Fruit fly (Drosophila melanogaster) whole organism, embryonic: ENCODE results near the gene ppk23.
A peak's percentile ranks its signal among the peaks of the same experiment; 100 is the strongest.

ENCODE experiments used
- Adf1 ChIP-seq: fragments of 200-800 bp; sonication (Bioruptor generic); IDR thresholded peaks from 2 replicates; pipeline ENCODE4 v1.3.6; 2022; ENCODE audit warnings: missing biosample characterization, missing genetic modification characterization
- Atf3 ChIP-seq: fragments of 200-800 bp; sonication (Bioruptor generic); optimal IDR thresholded peaks from 3 replicates; lab custom pipeline; 2016; ENCODE audit warnings: missing biosample characterization, missing genetic modification characterization
- BtbVII ChIP-seq: fragments of 200-800 bp; sonication (Bioruptor generic); optimal IDR thresholded peaks from 3 replicates; lab custom pipeline; 2017; ENCODE audit warnings: missing biosample characterization, mild to moderate bottlenecking, missing genetic modification characterization
- CG10431 ChIP-seq: fragments of 200-800 bp; sonication (Bioruptor generic); optimal IDR thresholded peaks from 3 replicates; lab custom pipeline; 2018; ENCODE audit warnings: missing biosample characterization, mild to moderate bottlenecking, missing genetic modification characterization
- CG11398 ChIP-seq: fragments of 200-800 bp; sonication (Bioruptor generic); optimal IDR thresholded peaks from 2 replicates; lab custom pipeline; 2016; ENCODE audit warnings: missing biosample characterization, missing genetic modification characterization
- CG11723 ChIP-seq: fragments of 200-800 bp; sonication (Bioruptor generic); optimal IDR thresholded peaks from 2 replicates; lab custom pipeline; 2017; ENCODE audit warnings: missing biosample characterization, mild to moderate bottlenecking, missing genetic modification characterization
- CG12744 ChIP-seq: fragments of 200-800 bp; sonication (Bioruptor generic); optimal IDR thresholded peaks from 2 replicates; lab custom pipeline; 2016; ENCODE audit warnings: missing biosample characterization, missing genetic modification characterization
- CG17912 ChIP-seq: fragments of 200-800 bp; sonication (Bioruptor generic); optimal IDR thresholded peaks from 2 replicates; lab custom pipeline; 2018; ENCODE audit warnings: missing biosample characterization, mild to moderate bottlenecking, missing genetic modification characterization
- CG2678 ChIP-seq: fragments of 200-800 bp; sonication (Bioruptor generic); optimal IDR thresholded peaks from 3 replicates; lab custom pipeline; 2019; ENCODE audit warnings: missing biosample characterization, mild to moderate bottlenecking, missing genetic modification characterization, moderate library complexity
- CG2875 ChIP-seq: fragments of 200-800 bp; sonication (Bioruptor generic); optimal IDR thresholded peaks from 2 replicates; lab custom pipeline; 2017; ENCODE audit warnings: missing biosample characterization, mild to moderate bottlenecking, missing genetic modification characterization, missing genetic modification reagents
- CG30020 ChIP-seq: fragments of 200-800 bp; optimal IDR thresholded peaks from 2 replicates; lab custom pipeline; 2019; ENCODE audit warnings: missing biosample characterization, mild to moderate bottlenecking, missing genetic modification characterization, moderate library complexity
- CG31441 ChIP-seq: fragments of 200-800 bp; sonication (Bioruptor generic); IDR thresholded peaks from 2 replicates; pipeline ENCODE4 v1.3.6; 2022; ENCODE audit warnings: missing biosample characterization, missing genetic modification characterization
- CG32532 ChIP-seq: fragments of 200-800 bp; sonication (Bioruptor generic); IDR thresholded peaks from 2 replicates; pipeline ENCODE4 v1.3.6; 2022; ENCODE audit warnings: missing biosample characterization, missing genetic modification characterization
- CG33557 ChIP-seq: fragments of 200-800 bp; sonication (Bioruptor generic); optimal IDR thresholded peaks from 2 replicates; lab custom pipeline; 2019; ENCODE audit warnings: missing biosample characterization, mild to moderate bottlenecking, missing genetic modification characterization, moderate library complexity
- CG4424 ChIP-seq: fragments of 200-800 bp; sonication (Bioruptor generic); optimal IDR thresholded peaks from 3 replicates; lab custom pipeline; 2016; ENCODE audit warnings: missing biosample characterization, missing genetic modification characterization
- CG5953 ChIP-seq: fragments of 200-800 bp; sonication (Bioruptor generic); IDR thresholded peaks from 2 replicates; pipeline ENCODE4 v1.3.6; 2022; ENCODE audit warnings: missing biosample characterization, missing genetic modification characterization
- CG6854 ChIP-seq: fragments of 200-800 bp; sonication (Bioruptor generic); optimal IDR thresholded peaks from 3 replicates; lab custom pipeline; 2017; ENCODE audit warnings: missing biosample characterization, mild to moderate bottlenecking, missing genetic modification characterization
- CG7271 ChIP-seq: fragments of 200-800 bp; sonication (Bioruptor generic); optimal IDR thresholded peaks from 2 replicates; lab custom pipeline; 2018; ENCODE audit warnings: missing biosample characterization, mild to moderate bottlenecking, missing genetic modification characterization, moderate library complexity
- CG7963 ChIP-seq: fragments of 200-800 bp; sonication (Bioruptor generic); IDR thresholded peaks from 3 replicates; pipeline ENCODE4 v1.3.6; 2022; ENCODE audit warnings: missing biosample characterization, missing genetic modification characterization; ENCODE audit not compliant: partially characterized antibody
- CG8478 ChIP-seq: fragments of >200 bp; optimal IDR thresholded peaks from 2 replicates; lab custom pipeline; 2018
- CG8924 ChIP-seq: fragments of 200-800 bp; optimal IDR thresholded peaks from 3 replicates; lab custom pipeline; 2019; ENCODE audit warnings: missing biosample characterization, mild to moderate bottlenecking, missing genetic modification characterization, moderate library complexity
- CG9727 ChIP-seq: fragments of 200-800 bp; sonication (Bioruptor generic); optimal IDR thresholded peaks from 3 replicates; lab custom pipeline; 2017; ENCODE audit warnings: missing biosample characterization, mild to moderate bottlenecking, missing genetic modification characterization
- D19A ChIP-seq: fragments of 200-800 bp; optimal IDR thresholded peaks from 3 replicates; lab custom pipeline; 2019; ENCODE audit warnings: missing biosample characterization, mild to moderate bottlenecking, missing genetic modification characterization, moderate library complexity
- E2f2 ChIP-seq: fragments of 200-800 bp; sonication (Bioruptor generic); IDR thresholded peaks from 2 replicates; pipeline ENCODE4 v1.3.6; 2022; ENCODE audit warnings: missing biosample characterization, missing genetic modification characterization
- HHEX ChIP-seq: fragments of 200-800 bp; sonication (Bioruptor generic); optimal IDR thresholded peaks from 3 replicates; lab custom pipeline; 2017; ENCODE audit warnings: missing biosample characterization, mild to moderate bottlenecking, missing genetic modification characterization, missing genetic modification reagents
- Hand ChIP-seq: fragments of 200-800 bp; sonication (Bioruptor generic); optimal IDR thresholded peaks from 2 replicates; lab custom pipeline; 2017; ENCODE audit warnings: mild to moderate bottlenecking, missing biosample characterization, missing genetic modification reagents, missing genetic modification characterization
- Hr51 ChIP-seq, 2 experiments: fragments of 200-800 bp; sonication (Bioruptor generic); optimal IDR thresholded peaks; 2 replicates in 1 of 2; 3 replicates in 1 of 2; lab custom pipeline; 2016 to 2018; ENCODE audit warnings: missing biosample characterization in 2 of 2, missing genetic modification characterization in 2 of 2, mild to moderate bottlenecking in 1 of 2, moderate library complexity in 1 of 2
- MESR4 ChIP-seq: fragments of 200-800 bp; sonication (Bioruptor generic); optimal IDR thresholded peaks from 2 replicates; lab custom pipeline; 2018; ENCODE audit warnings: missing biosample characterization, mild to moderate bottlenecking, missing genetic modification characterization, moderate library complexity
- Med ChIP-seq: fragments of 200-800 bp; sonication (Bioruptor generic); peaks from one replicate; lab custom pipeline; 2016; ENCODE audit warnings: missing biosample characterization, missing genetic modification characterization, mild to moderate bottlenecking, inconsistent platforms, moderate library complexity
- Nf-YA ChIP-seq: fragments of 200-800 bp; sonication (Bioruptor generic); IDR thresholded peaks from 2 replicates; pipeline ENCODE4 v1.3.6; 2022; ENCODE audit warnings: missing biosample characterization, missing genetic modification characterization
- Opbp ChIP-seq: fragments of 200-800 bp; sonication (Bioruptor generic); IDR thresholded peaks from 3 replicates; pipeline ENCODE4 v1.3.6; 2022; ENCODE audit warnings: missing biosample characterization, missing genetic modification characterization; ENCODE audit not compliant: partially characterized antibody
- ac ChIP-seq: fragments of 200-800 bp; sonication (Bioruptor generic); optimal IDR thresholded peaks from 3 replicates; lab custom pipeline; 2017; ENCODE audit warnings: missing biosample characterization, mild to moderate bottlenecking, missing genetic modification characterization
- az2 ChIP-seq: fragments of 200-800 bp; sonication (Bioruptor generic); optimal IDR thresholded peaks from 3 replicates; lab custom pipeline; 2016; ENCODE audit warnings: missing biosample characterization, missing genetic modification characterization
- bcd ChIP-seq: fragments of 200-800 bp; sonication (Bioruptor generic); optimal IDR thresholded peaks from 2 replicates; lab custom pipeline; 2017; ENCODE audit warnings: missing biosample characterization, mild to moderate bottlenecking, missing genetic modification characterization
- chif ChIP-seq, 2 experiments: fragments of 200-800 bp; sonication (Bioruptor generic); optimal IDR thresholded peaks; 3 replicates each; lab custom pipeline; 2016; ENCODE audit warnings: missing biosample characterization in 2 of 2, missing genetic modification characterization in 2 of 2
- danr ChIP-seq: fragments of 200-800 bp; sonication (Bioruptor generic); IDR thresholded peaks from 2 replicates; pipeline ENCODE4 v1.3.6; 2022; ENCODE audit warnings: missing biosample characterization, missing genetic modification characterization
- ewg ChIP-seq: fragments of 200-800 bp; sonication (Bioruptor generic); optimal IDR thresholded peaks from 3 replicates; lab custom pipeline; 2017; ENCODE audit warnings: mild to moderate bottlenecking, missing biosample characterization, missing genetic modification reagents, missing genetic modification characterization
- fu2 ChIP-seq: fragments of 200-800 bp; sonication (Bioruptor generic); optimal IDR thresholded peaks from 2 replicates; lab custom pipeline; 2016; ENCODE audit warnings: missing biosample characterization, missing genetic modification characterization
- gro ChIP-seq: fragments of 200-800 bp; sonication (Bioruptor generic); optimal IDR thresholded peaks from 2 replicates; lab custom pipeline; 2016; ENCODE audit warnings: missing biosample characterization, missing genetic modification characterization
- hb ChIP-seq: fragments of 200-800 bp; sonication (Bioruptor generic); IDR thresholded peaks from 3 replicates; pipeline ENCODE4 v1.3.6; 2022; ENCODE audit warnings: missing biosample characterization, missing genetic modification characterization; ENCODE audit not compliant: partially characterized antibody
- hkb ChIP-seq, 2 experiments: fragments of 200-800 bp in 1 of 2; fragments of >200 bp in 1 of 2; sonication (Bioruptor generic) in 1 of 2; IDR thresholded peaks in 1 of 2; optimal IDR thresholded peaks in 1 of 2; 2 replicates each; pipeline versions ENCODE4 v1.3.6 to Lab custom; 2017 to 2022; ENCODE audit warnings: missing biosample characterization in 1 of 2, missing genetic modification characterization in 1 of 2
- ind ChIP-seq: fragments of 200-800 bp; sonication (Bioruptor generic); optimal IDR thresholded peaks from 3 replicates; lab custom pipeline; 2016; ENCODE audit warnings: missing biosample characterization, missing genetic modification characterization
- kah ChIP-seq: fragments of 200-800 bp; sonication (Bioruptor generic); optimal IDR thresholded peaks from 2 replicates; lab custom pipeline; 2018; ENCODE audit warnings: missing biosample characterization, mild to moderate bottlenecking, missing genetic modification characterization
- pum ChIP-seq: fragments of 200-800 bp; sonication (Bioruptor generic); optimal IDR thresholded peaks from 2 replicates; lab custom pipeline; 2016; ENCODE audit warnings: missing biosample characterization, missing genetic modification characterization
- ranshi ChIP-seq: fragments of 200-800 bp; sonication (Bioruptor generic); IDR thresholded peaks from 2 replicates; pipeline ENCODE4 v1.3.6; 2022; ENCODE audit warnings: missing biosample characterization, missing genetic modification characterization
- run ChIP-seq: fragments of 200-800 bp; sonication (Bioruptor generic); optimal IDR thresholded peaks from 3 replicates; lab custom pipeline; 2018; ENCODE audit warnings: missing biosample characterization, mild to moderate bottlenecking, missing genetic modification characterization
- sc ChIP-seq, 3 experiments: fragments of >200 bp in 2 of 3; fragments of 200-800 bp in 1 of 3; sonication (Bioruptor generic) in 1 of 3; optimal IDR thresholded peaks; 2 replicates in 2 of 3; 3 replicates in 1 of 3; lab custom pipeline; 2017; ENCODE audit warnings: mild to moderate bottlenecking in 1 of 3, missing biosample characterization in 1 of 3, missing genetic modification characterization in 1 of 3, missing genetic modification reagents in 1 of 3
- tna ChIP-seq: fragments of 200-800 bp; sonication (Bioruptor generic); IDR thresholded peaks from 2 replicates; pipeline ENCODE4 v1.3.6; 2022; ENCODE audit warnings: missing biosample characterization, missing genetic modification characterization; ENCODE audit not compliant: partially characterized antibody
- vfl ChIP-seq: fragments of 200-800 bp; sonication (Bioruptor generic); optimal IDR thresholded peaks from 2 replicates; lab custom pipeline; 2016; ENCODE audit warnings: missing biosample characterization, missing genetic modification characterization

Gene ppk23

dm6 chrX:17581606-17582281, 12.7 kb upstream of the ppk23 start (continued):
- TF ChIP-seq CG2875 (GFP tag; lab: Kevin White, UChicago) (peak; percentile 16), Nf-YA (no peak), CG31441 (GFP tag; lab: Robert Waterston, UW) (peak; percentile 48; the same call in 1 of the 2 replicates), az2 (GFP tag; lab: Kevin White, UChicago) (peak; percentile 9), CG30020 (no peak), CG5953 (GFP tag; lab: Robert Waterston, UW) (no peak), CG2678 (peak; percentile 42), D19A (tag; lab: Kevin White, UChicago) (peak; percentile 33), CG7963 (no peak), CG10431 (no peak), bcd (GFP tag; lab: Kevin White, UChicago) (peak; percentile 20), CG32532 (GFP tag; lab: Robert Waterston, UW) (0 out of 2 replicates have a peak, but pooled peaks have one; percentile 4), hb (GFP tag; lab: Robert Waterston, UW) (no peak), CG8924 (peak; percentile 46), CG8478 (no peak), vfl (GFP tag; lab: Kevin White, UChicago) (no peak), CG12744 (GFP tag; lab: Kevin White, UChicago) (no peak), CG9727 (GFP tag; lab: Kevin White, UChicago) (peak; percentile 71), Hr51 (GFP tag; optimal IDR thresholded peaks at IDR 0.05; lab: Kevin White, UChicago) (no peak), CG4424 (GFP tag; lab: Kevin White, UChicago) (peak; percentile 28), MESR4 (GFP tag; lab: Kevin White, UChicago) (no peak), sc (optimal IDR thresholded peaks at IDR 0.05; lab: Kevin White, UChicago) (no peak), sc (GFP tag; optimal IDR thresholded peaks at IDR 0.05; lab: Kevin White, UChicago) (peak; percentile 30), E2f2 (no peak), kah (GFP tag; lab: Kevin White, UChicago) (no peak), ewg (no peak), CG11398 (GFP tag; lab: Kevin White, UChicago) (no peak), run (tag; lab: Kevin White, UChicago) (no peak), BtbVII (no peak), ranshi (GFP tag; lab: Robert Waterston, UW) (no peak), danr (no peak), fu2 (GFP tag; lab: Kevin White, UChicago) (no peak), pum (GFP tag; lab: Kevin White, UChicago) (no peak), chif (GFP tag; optimal IDR thresholded peaks at IDR 0.05; lab: Kevin White, UChicago) (no peak), CG17912 (GFP tag; lab: Kevin White, UChicago) (no peak), ind (GFP tag; lab: Kevin White, UChicago) (no peak), Atf3 (GFP tag; lab: Kevin White, UChicago) (no peak), Opbp (GFP tag; lab: Robert Waterston, UW) (no peak), CG11723 (no peak), ac (no peak), gro (GFP tag; lab: Kevin White, UChicago) (no peak), tna (GFP tag; lab: Robert Waterston, UW) (no peak), Hand (GFP tag; lab: Kevin White, UChicago) (no peak), CG33557 (GFP tag; lab: Kevin White, UChicago) (no peak), hkb (optimal IDR thresholded peaks at IDR 0.05; lab: Kevin White, UChicago) (no peak), hkb (GFP tag; IDR thresholded peaks at IDR 0.05; lab: Robert Waterston, UW) (no peak), HHEX (GFP tag; lab: Kevin White, UChicago) (no peak), CG6854 (GFP tag; lab: Kevin White, UChicago) (no peak), CG7271 (no peak), Med (GFP tag; lab: Kevin White, UChicago) (no peak), Adf1 (GFP tag; lab: Robert Waterston, UW) (no peak)
